Worm (Caenorhabditis elegans) whole organism, L1 larva: ENCODE measurements around the gene C04A2.15.

Experiments used
- C16A3.4 ChIP-seq: fragments of 150-350 bp; optimal IDR thresholded peaks from 2 replicates; lab custom pipeline; 2014; ENCODE audit warnings: missing biosample characterization, missing genetic modification characterization
- C34B4.2 ChIP-seq: sonication (generic microtip); optimal IDR thresholded peaks from 2 replicates; lab custom pipeline; 2017; ENCODE audit warnings: mild to moderate bottlenecking, missing genetic modification characterization, missing compliant biosample characterization
- F16B12.6 ChIP-seq: fragments of 150-350 bp; optimal IDR thresholded peaks from 2 replicates; lab custom pipeline; 2014; ENCODE audit warnings: missing biosample characterization, missing genetic modification characterization
- Y116A8C.19 ChIP-seq: sonication (generic microtip); optimal IDR thresholded peaks from 2 replicates; lab custom pipeline; 2016; ENCODE audit warnings: missing compliant biosample characterization, missing genetic modification characterization, borderline replicate concordance
- ama-1 ChIP-seq: fragments of 150-350 bp; optimal IDR thresholded peaks from 2 replicates; lab custom pipeline; 2014
- blmp-1 ChIP-seq: fragments of 150-350 bp; optimal IDR thresholded peaks from 2 replicates; lab custom pipeline; 2014; ENCODE audit warnings: missing biosample characterization, missing genetic modification characterization
- ceh-8 ChIP-seq: fragments of 200-800 bp; sonication (Bioruptor generic); optimal IDR thresholded peaks from 2 replicates; lab custom pipeline; 2018; ENCODE audit warnings: mild to moderate bottlenecking, missing genetic modification characterization, moderate library complexity, missing compliant biosample characterization
- ceh-90 ChIP-seq: sonication (generic microtip); optimal IDR thresholded peaks from 2 replicates; lab custom pipeline; 2016; ENCODE audit warnings: missing genetic modification characterization, missing compliant biosample characterization
- ces-1 ChIP-seq: fragments of 150-350 bp; optimal IDR thresholded peaks from 2 replicates; lab custom pipeline; 2014; ENCODE audit warnings: missing biosample characterization, missing genetic modification reagents, missing genetic modification characterization
- efl-1 ChIP-seq, 4 experiments: fragments of 150-350 bp; optimal IDR thresholded peaks in 3 of 4; peaks in 1 of 4; 1 replicate in 1 of 4; 2 replicates in 3 of 4; lab custom pipeline; 2014; ENCODE audit warnings: missing biosample characterization in 2 of 4, missing genetic modification characterization in 2 of 4, missing genetic modification reagents in 2 of 4
- egl-13 ChIP-seq: sonication (generic microtip); optimal IDR thresholded peaks from 2 replicates; lab custom pipeline; 2016; ENCODE audit warnings: missing genotype, missing genetic modification reagents, missing genetic modification characterization, missing compliant biosample characterization
- elt-3 ChIP-seq, 6 experiments: fragments of 150-350 bp in 1 of 6; sonication (generic microtip); optimal IDR thresholded peaks; 2 replicates each; lab custom pipeline; 2017 to 2018; ENCODE audit warnings: missing biosample characterization in 6 of 6, missing genetic modification characterization in 6 of 6, inconsistent platforms in 1 of 6
- fkh-8 ChIP-seq: sonication (generic microtip); optimal IDR thresholded peaks from 2 replicates; lab custom pipeline; 2016; ENCODE audit warnings: mild to moderate bottlenecking, missing genetic modification characterization, missing compliant biosample characterization
- fos-1 ChIP-seq: fragments of 150-350 bp; optimal IDR thresholded peaks from 2 replicates; lab custom pipeline; 2014; ENCODE audit warnings: missing biosample characterization, missing genetic modification characterization
- grh-1 ChIP-seq: fragments of 200-800 bp; sonication (Bioruptor generic); IDR thresholded peaks from 2 replicates; pipeline ENCODE4 v1.3.6; 2022; ENCODE audit warnings: missing genetic modification reagents, missing genetic modification characterization, missing compliant biosample characterization
- lin-14 ChIP-seq: fragments of 200-800 bp; sonication (Bioruptor generic); optimal IDR thresholded peaks from 2 replicates; lab custom pipeline; 2018; ENCODE audit warnings: mild to moderate bottlenecking, missing genetic modification characterization, moderate library complexity, missing compliant biosample characterization
- lin-15B ChIP-seq: fragments of 150-350 bp; sonication (generic microtip); optimal IDR thresholded peaks from 3 replicates; lab custom pipeline; 2014; ENCODE audit warnings: missing biosample characterization, missing genetic modification characterization
- mef-2 ChIP-seq: fragments of 150-350 bp; optimal IDR thresholded peaks from 2 replicates; lab custom pipeline; 2014; ENCODE audit warnings: missing biosample characterization, missing genetic modification characterization
- nhr-20 ChIP-seq: sonication (generic microtip); optimal IDR thresholded peaks from 2 replicates; lab custom pipeline; 2016; ENCODE audit warnings: mild to moderate bottlenecking, missing genetic modification characterization, missing compliant biosample characterization
- nhr-71 ChIP-seq: sonication (generic microtip); optimal IDR thresholded peaks from 2 replicates; lab custom pipeline; 2016; ENCODE audit warnings: mild to moderate bottlenecking, missing genetic modification characterization, moderate library complexity, missing compliant biosample characterization
- nhr-76 ChIP-seq: sonication (generic microtip); optimal IDR thresholded peaks from 2 replicates; lab custom pipeline; 2017; ENCODE audit warnings: missing biosample characterization, missing genetic modification characterization
- nhr-77 ChIP-seq: fragments of 150-350 bp; optimal IDR thresholded peaks from 2 replicates; lab custom pipeline; 2014; ENCODE audit warnings: missing biosample characterization, missing genetic modification characterization
- nhr-84 ChIP-seq: sonication (generic microtip); optimal IDR thresholded peaks from 2 replicates; lab custom pipeline; 2017; ENCODE audit warnings: missing biosample characterization, missing genetic modification characterization
- nhr-85 ChIP-seq: sonication (generic microtip); peaks from one replicate; lab custom pipeline; 2016; ENCODE audit warnings: missing genetic modification characterization, inconsistent platforms, missing compliant biosample characterization
- pag-3 ChIP-seq: sonication (generic microtip); optimal IDR thresholded peaks from 2 replicates; lab custom pipeline; 2017; ENCODE audit warnings: missing genetic modification characterization, mild to moderate bottlenecking, missing compliant biosample characterization, antibody characterized with exemption, borderline replicate concordance; ENCODE audit not compliant: insufficient read depth
- pqm-1 ChIP-seq: sonication (generic microtip); optimal IDR thresholded peaks from 3 replicates; lab custom pipeline; 2017; ENCODE audit warnings: missing biosample characterization, missing genetic modification characterization
- rnt-1 ChIP-seq: sonication (generic microtip); optimal IDR thresholded peaks from 2 replicates; lab custom pipeline; 2016; ENCODE audit warnings: mild to moderate bottlenecking, missing genetic modification characterization, moderate library complexity, missing compliant biosample characterization
- skn-1 ChIP-seq: fragments of 150-350 bp; optimal IDR thresholded peaks from 2 replicates; lab custom pipeline; 2014; ENCODE audit warnings: missing biosample characterization, missing genetic modification characterization
- snu-23 ChIP-seq: sonication (generic microtip); optimal IDR thresholded peaks from 2 replicates; lab custom pipeline; 2016; ENCODE audit warnings: missing genetic modification characterization, missing compliant biosample characterization
- sox-4 ChIP-seq: sonication (generic microtip); optimal IDR thresholded peaks from 2 replicates; lab custom pipeline; 2016; ENCODE audit warnings: missing genetic modification characterization, missing compliant biosample characterization
- unc-30 ChIP-seq: sonication (generic microtip); optimal IDR thresholded peaks from 2 replicates; lab custom pipeline; 2017; ENCODE audit warnings: missing biosample characterization, missing genetic modification characterization
- unc-62 ChIP-seq: fragments of 150-350 bp; optimal IDR thresholded peaks from 2 replicates; lab custom pipeline; 2014; ENCODE audit warnings: missing biosample characterization, missing genetic modification reagents, missing genetic modification characterization
- unc-86 ChIP-seq: sonication (generic microtip); optimal IDR thresholded peaks from 2 replicates; lab custom pipeline; 2016; ENCODE audit warnings: missing genetic modification characterization, missing compliant biosample characterization
- vab-15 ChIP-seq: sonication (generic microtip); optimal IDR thresholded peaks from 2 replicates; lab custom pipeline; 2017; ENCODE audit warnings: missing genotype, mild to moderate bottlenecking, missing genetic modification characterization, missing compliant biosample characterization

Gene C04A2.15

ce11 chrII:6872493-6872892 is 20.5 kb downstream of the C04A2.15 start, which contains the start of gene C44B7.5:
TSS of gene C44B7.5 (minus strand) at chrII:6872593.
- no peak for TF ChIP-seq nhr-77
- TF ChIP-seq efl-1 (optimal IDR thresholded peaks at IDR 0.05; lab: Kevin White, UChicago), result no peak
- TF ChIP-seq efl-1 (GFP tag; optimal IDR thresholded peaks at IDR 0.05 in 1 of 2; lab: Kevin White, UChicago), result no peak
- TF ChIP-seq rnt-1 (tag; lab: Kevin White, UChicago), result no peak
- TF ChIP-seq nhr-84 (tag; lab: Kevin White, UChicago), result no peak
- no peak for TF ChIP-seq F16B12.6 (tag; lab: Kevin White, UChicago)
- no peak for TF ChIP-seq lin-14 (GFP tag; lab: Kevin White, UChicago)
- TF ChIP-seq elt-3 (tag; optimal IDR thresholded peaks at IDR 0.05; lab: Kevin White, UChicago), result no peak
- TF ChIP-seq mef-2, result no peak
- TF ChIP-seq egl-13 (tag; lab: Kevin White, UChicago), result no peak
- TF ChIP-seq unc-62 (GFP tag; lab: Kevin White, UChicago), result no peak
- no peak for TF ChIP-seq snu-23
- TF ChIP-seq lin-15B (tag; lab: Kevin White, UChicago), result no peak
- TF ChIP-seq ceh-90 (tag; lab: Kevin White, UChicago), result no peak
- no peak for TF ChIP-seq C16A3.4 (tag; lab: Kevin White, UChicago)
- no peak for TF ChIP-seq skn-1 (tag; lab: Kevin White, UChicago)
- no peak for TF ChIP-seq ces-1
- TF ChIP-seq nhr-76 (tag; lab: Kevin White, UChicago), result no peak
- TF ChIP-seq, all 84 proteins: peak for 0

- TF ChIP-seq lin-14 (GFP tag; lab: Kevin White, UChicago) (peak; percentile 13), unc-30 (tag; lab: Kevin White, UChicago) (no peak), lin-15B (tag; lab: Kevin White, UChicago) (no peak), elt-3 (tag; optimal IDR thresholded peaks at IDR 0.05; lab: Kevin White, UChicago) (peak in 1 of 6 experiments; percentile 53)
Observed at ce11 chrII:6876957-6877356, 24.9 kb downstream of the C04A2.15 start, which contains the start of gene slc-36.5. TSS of gene slc-36.5 (minus strand) at chrII:6877057.

ce11 chrII:6877881-6878280 is 25.8 kb downstream of the C04A2.15 start:
- TF ChIP-seq snu-23 (no peak), nhr-20 (tag; lab: Kevin White, UChicago) (peak; percentile 14), elt-3 (tag; optimal IDR thresholded peaks at IDR 0.05; lab: Kevin White, UChicago) (peak in 1 of 6 experiments; percentile 55), grh-1 (GFP tag; lab: Robert Waterston, UW) (peak; percentile 35; the same call in 1 of the 2 replicates), ces-1 (no peak), blmp-1 (tag; lab: Kevin White, UChicago) (peak; percentile 37), nhr-85 (tag; lab: Kevin White, UChicago) (peak; percentile 78), lin-14 (GFP tag; lab: Kevin White, UChicago) (peak; percentile 29), nhr-84 (tag; lab: Kevin White, UChicago) (no peak), vab-15 (tag; lab: Kevin White, UChicago) (peak; percentile 62), nhr-71 (tag; lab: Kevin White, UChicago) (peak; percentile 22)

ce11 chrII:6880067-6880466 is 28.0 kb downstream of the C04A2.15 start, which contains the start of gene C44B7.7:
TSS of gene C44B7.7 (minus strand) at chrII:6880167.
- TF ChIP-seq unc-86 (no peak), ceh-8 (GFP tag; lab: Kevin White, UChicago) (no peak), Y116A8C.19 (tag; lab: Kevin White, UChicago) (no peak), lin-14 (GFP tag; lab: Kevin White, UChicago) (no peak), fos-1 (no peak), pag-3 (tag; lab: Kevin White, UChicago) (no peak), nhr-71 (tag; lab: Kevin White, UChicago) (no peak), fkh-8 (no peak), sox-4 (tag; lab: Kevin White, UChicago) (no peak), mef-2 (no peak), ama-1 (no peak), pqm-1 (tag; lab: Kevin White, UChicago) (no peak), nhr-84 (tag; lab: Kevin White, UChicago) (no peak), C34B4.2 (no peak)
- TF ChIP-seq, all 84 proteins: peak for 0
